Fruit fly (Drosophila melanogaster): ENCODE results near the gene CG6996.

Gene CG6996

dm6 chr3L:20183345-20184088, 23.8 kb upstream of the CG6996 start:
- TF ChIP-seq CG9705 (GFP tag; optimal IDR thresholded peaks at IDR 0.05) (peak; percentile 4), dmrt93B (GFP tag; optimal IDR thresholded peaks at IDR 0.05) (peak; percentile 12), OdsH (GFP tag; optimal IDR thresholded peaks at IDR 0.05) (peak; percentile 52), br (GFP tag; optimal IDR thresholded peaks at IDR 0.05) (peak; percentile 36), rgr (GFP tag; optimal IDR thresholded peaks at IDR 0.05) (peak; percentile 55), foxo (GFP tag; optimal IDR thresholded peaks at IDR 0.05) (peak in 1 of 2 experiments; percentile 61), fru (GFP tag; optimal IDR thresholded peaks at IDR 0.05) (peak; percentile 63), usp (GFP tag; optimal IDR thresholded peaks at IDR 0.05) (no peak), h (GFP tag; optimal IDR thresholded peaks at IDR 0.05) (peak; percentile 72), tai (GFP tag; optimal IDR thresholded peaks at IDR 0.05) (no peak), lola (GFP tag; optimal IDR thresholded peaks at IDR 0.05) (peak; percentile 87), Jra (GFP tag; optimal IDR thresholded peaks at IDR 0.05) (no peak), pan (optimal IDR thresholded peaks at IDR 0.05) (no peak), Sp1 (GFP tag; optimal IDR thresholded peaks at IDR 0.05) (peak; percentile 38), HLH106 (tag; optimal IDR thresholded peaks at IDR 0.05) (peak; percentile 50), brk (GFP tag; optimal IDR thresholded peaks at IDR 0.05) (no peak), ey (GFP tag; optimal IDR thresholded peaks at IDR 0.05) (peak; percentile 62), sv (GFP tag; optimal IDR thresholded peaks at IDR 0.05) (no peak), N (GFP tag; optimal IDR thresholded peaks at IDR 0.05) (peak; percentile 92), woc (GFP tag; optimal IDR thresholded peaks at IDR 0.05) (peak; percentile 2), dl (GFP tag; optimal IDR thresholded peaks at IDR 0.05; ENCODE audit: insufficient read depth in 1 of 2, partially characterized antibody in 2 of 2) (no peak), Dif (GFP tag; optimal IDR thresholded peaks at IDR 0.05; ENCODE audit: partially characterized antibody) (no peak), Hr83 (GFP tag; optimal IDR thresholded peaks at IDR 0.05; ENCODE audit: poor library complexity, severe bottlenecking) (no peak), dsf (GFP tag; optimal IDR thresholded peaks at IDR 0.05; ENCODE audit: borderline replicate concordance) (no peak), Myc (optimal IDR thresholded peaks at IDR 0.05) (peak; percentile 81), psq (GFP tag; optimal IDR thresholded peaks at IDR 0.05) (peak; percentile 22), Hnf4 (GFP tag; optimal IDR thresholded peaks at IDR 0.05) (peak; percentile 4), GATAd (GFP tag; optimal IDR thresholded peaks at IDR 0.05) (no peak), Abd-B (GFP tag; optimal IDR thresholded peaks at IDR 0.05) (peak; percentile 6)

- no peak for TF ChIP-seq brk (GFP tag; optimal IDR thresholded peaks at IDR 0.05)
- peak; percentile 32 for TF ChIP-seq br (GFP tag; optimal IDR thresholded peaks at IDR 0.05)
- TF ChIP-seq GATAd (GFP tag; optimal IDR thresholded peaks at IDR 0.05): no peak
- TF ChIP-seq tai (GFP tag; optimal IDR thresholded peaks at IDR 0.05): peak; percentile 64
- TF ChIP-seq dl (GFP tag; optimal IDR thresholded peaks at IDR 0.05; ENCODE audit: insufficient read depth in 1 of 2, partially characterized antibody in 2 of 2): no peak
- TF ChIP-seq jim (GFP tag; optimal IDR thresholded peaks at IDR 0.05): no peak
- no peak for TF ChIP-seq Mio (GFP tag; optimal IDR thresholded peaks at IDR 0.05)
- TF ChIP-seq Hr83 (GFP tag; optimal IDR thresholded peaks at IDR 0.05; ENCODE audit: poor library complexity, severe bottlenecking): no peak
- peak; percentile 39 for TF ChIP-seq Sp1 (GFP tag; optimal IDR thresholded peaks at IDR 0.05)
- TF ChIP-seq CG9705 (GFP tag; optimal IDR thresholded peaks at IDR 0.05): no peak
- peak in 1 of 2 experiments; percentile 19 for TF ChIP-seq foxo (GFP tag; optimal IDR thresholded peaks at IDR 0.05)
- TF ChIP-seq Dfd (GFP tag; optimal IDR thresholded peaks at IDR 0.05): no peak
- TF ChIP-seq psq (GFP tag; optimal IDR thresholded peaks at IDR 0.05): peak; percentile 9
- no peak for TF ChIP-seq N (GFP tag; optimal IDR thresholded peaks at IDR 0.05)
- TF ChIP-seq woc (GFP tag; optimal IDR thresholded peaks at IDR 0.05): no peak
- TF ChIP-seq dmrt93B (GFP tag; optimal IDR thresholded peaks at IDR 0.05): no peak
- no peak for TF ChIP-seq HLH106 (tag; optimal IDR thresholded peaks at IDR 0.05)
- no peak for TF ChIP-seq Jra (GFP tag; optimal IDR thresholded peaks at IDR 0.05)
- TF ChIP-seq rgr (GFP tag; optimal IDR thresholded peaks at IDR 0.05): peak; percentile 53
- peak; percentile 8 for TF ChIP-seq dsf (GFP tag; optimal IDR thresholded peaks at IDR 0.05; ENCODE audit: borderline replicate concordance)
- TF ChIP-seq h (GFP tag; optimal IDR thresholded peaks at IDR 0.05): peak; percentile 26
- TF ChIP-seq usp (GFP tag; optimal IDR thresholded peaks at IDR 0.05): no peak
- no peak for TF ChIP-seq Abd-B (GFP tag; optimal IDR thresholded peaks at IDR 0.05)
- peak; percentile 49 for TF ChIP-seq Dif (GFP tag; optimal IDR thresholded peaks at IDR 0.05; ENCODE audit: partially characterized antibody)
- TF ChIP-seq Myc (optimal IDR thresholded peaks at IDR 0.05): no peak
- no peak for TF ChIP-seq CrebA (GFP tag; optimal IDR thresholded peaks at IDR 0.05; ENCODE audit: borderline replicate concordance)
- peak; percentile 50 for TF ChIP-seq ey (GFP tag; optimal IDR thresholded peaks at IDR 0.05)
- no peak for TF ChIP-seq Hnf4 (GFP tag; optimal IDR thresholded peaks at IDR 0.05)
- TF ChIP-seq CG32264 (GFP tag; optimal IDR thresholded peaks at IDR 0.05): no peak
- TF ChIP-seq sv (GFP tag; optimal IDR thresholded peaks at IDR 0.05): peak; percentile 50
- peak; percentile 12 for TF ChIP-seq fru (GFP tag; optimal IDR thresholded peaks at IDR 0.05)
- TF ChIP-seq lola (GFP tag; optimal IDR thresholded peaks at IDR 0.05): no peak
- TF ChIP-seq Vsx2 (GFP tag; optimal IDR thresholded peaks at IDR 0.05; ENCODE audit: partially characterized antibody): no peak
- TF ChIP-seq OdsH (GFP tag; optimal IDR thresholded peaks at IDR 0.05): peak; percentile 67
- no peak for TF ChIP-seq sage (GFP tag; optimal IDR thresholded peaks at IDR 0.05)
- no peak for TF ChIP-seq Rel (GFP tag; optimal IDR thresholded peaks at IDR 0.05)
- TF ChIP-seq Rel (tag; optimal IDR thresholded peaks at IDR 0.05): no peak
- no peak for TF ChIP-seq pan (optimal IDR thresholded peaks at IDR 0.05)
- no peak for TF ChIP-seq Hr78 (GFP tag; optimal IDR thresholded peaks at IDR 0.05)
Observed at dm6 chr3L:20185206-20185868, 22.0 kb upstream of the CG6996 start.

All from whole organism, wandering third instar larva.